Fruit fly (Drosophila melanogaster) whole organism, wandering third instar larva: Measurements from ENCODE around the gene mRpL17.
A peak's percentile ranks its signal among the peaks of the same experiment; 100 is the strongest.

Experiments used
- Abd-B ChIP-seq: fragments of >200 bp; optimal IDR thresholded peaks from 2 replicates; lab custom pipeline; 2017; ENCODE audit warnings: missing biosample characterization, missing genetic modification characterization
- CG32264 ChIP-seq: fragments of 200-800 bp; sonication (Bioruptor generic); optimal IDR thresholded peaks from 2 replicates; lab custom pipeline; 2016; ENCODE audit warnings: missing biosample characterization, missing genetic modification characterization
- CG9705 ChIP-seq: fragments of 200-800 bp; sonication (Bioruptor generic); optimal IDR thresholded peaks from 2 replicates; lab custom pipeline; 2018; ENCODE audit warnings: missing biosample characterization, mild to moderate bottlenecking, missing genetic modification characterization
- CrebA ChIP-seq: fragments of 200-800 bp; sonication (Bioruptor generic); optimal IDR thresholded peaks from 2 replicates; lab custom pipeline; 2016; ENCODE audit warnings: missing biosample characterization, mild to moderate bottlenecking, missing genetic modification characterization, borderline replicate concordance
- Dfd ChIP-seq: fragments of >200 bp; optimal IDR thresholded peaks from 2 replicates; lab custom pipeline; 2017; ENCODE audit warnings: missing biosample characterization, missing genetic modification characterization
- Dif ChIP-seq: fragments of 200-275, 200-300 bp; sonication (Bioruptor generic); optimal IDR thresholded peaks from 2 replicates; lab custom pipeline; 2018; ENCODE audit warnings: missing biosample characterization, missing genetic modification characterization; ENCODE audit not compliant: partially characterized antibody
- GATAd ChIP-seq: sonication (Bioruptor generic); optimal IDR thresholded peaks from 2 replicates; lab custom pipeline; 2016; ENCODE audit warnings: missing biosample characterization, missing genetic modification characterization
- HLH106 ChIP-seq: fragments of 200-800 bp; optimal IDR thresholded peaks from 3 replicates; lab custom pipeline; 2019; ENCODE audit warnings: missing biosample characterization, mild to moderate bottlenecking, missing genetic modification characterization, moderate library complexity
- Hnf4 ChIP-seq: fragments of 200-800 bp; sonication (Bioruptor generic); optimal IDR thresholded peaks from 2 replicates; lab custom pipeline; 2016; ENCODE audit warnings: missing biosample characterization, mild to moderate bottlenecking, missing genetic modification characterization
- Hr78 ChIP-seq: fragments of >200 bp; optimal IDR thresholded peaks from 2 replicates; lab custom pipeline; 2017; ENCODE audit warnings: missing biosample characterization, missing genetic modification characterization
- Hr83 ChIP-seq: fragments of 200-300 bp; sonication (Bioruptor generic); optimal IDR thresholded peaks from 2 replicates; lab custom pipeline; 2016; ENCODE audit warnings: missing biosample characterization, mild to moderate bottlenecking, missing genetic modification characterization, moderate library complexity; ENCODE audit not compliant: poor library complexity, severe bottlenecking
- Jra ChIP-seq: sonication (Bioruptor generic); optimal IDR thresholded peaks from 2 replicates; lab custom pipeline; 2016; ENCODE audit warnings: missing biosample characterization, missing genetic modification characterization
- Mio ChIP-seq: sonication (Bioruptor generic); optimal IDR thresholded peaks from 2 replicates; lab custom pipeline; 2016; ENCODE audit warnings: missing biosample characterization, missing genetic modification characterization
- Myc ChIP-seq: fragments of >200 bp; optimal IDR thresholded peaks from 2 replicates; lab custom pipeline; 2017
- N ChIP-seq: fragments of >200 bp; optimal IDR thresholded peaks from 2 replicates; lab custom pipeline; 2018; ENCODE audit warnings: missing biosample characterization, missing external identifiers, missing genetic modification characterization
- OdsH ChIP-seq: fragments of 200-800 bp; sonication (Bioruptor generic); optimal IDR thresholded peaks from 2 replicates; lab custom pipeline; 2016; ENCODE audit warnings: missing biosample characterization, mild to moderate bottlenecking, missing genetic modification characterization
- Rel ChIP-seq, 2 experiments: fragments of 200-800 bp; sonication (Bioruptor generic) in 1 of 2; optimal IDR thresholded peaks; 2 replicates in 1 of 2; 3 replicates in 1 of 2; lab custom pipeline; 2016 to 2019; ENCODE audit warnings: mild to moderate bottlenecking in 2 of 2, missing biosample characterization in 2 of 2, missing genetic modification characterization in 2 of 2, moderate library complexity in 1 of 2
- Sp1 ChIP-seq: fragments of 200-800 bp; sonication (Bioruptor generic); optimal IDR thresholded peaks from 3 replicates; lab custom pipeline; 2019; ENCODE audit warnings: missing biosample characterization, mild to moderate bottlenecking, missing genetic modification characterization, moderate library complexity
- Vsx2 ChIP-seq: fragments of 200-300, 225-300 bp; sonication (Bioruptor generic); optimal IDR thresholded peaks from 2 replicates; lab custom pipeline; 2018; ENCODE audit warnings: missing biosample characterization, missing genetic modification characterization; ENCODE audit not compliant: partially characterized antibody
- br ChIP-seq: fragments of 200-800 bp; sonication (Bioruptor generic); optimal IDR thresholded peaks from 2 replicates; lab custom pipeline; 2016; ENCODE audit warnings: missing biosample characterization, missing genetic modification characterization
- brk ChIP-seq: fragments of 200-800 bp; sonication (Bioruptor generic); optimal IDR thresholded peaks from 2 replicates; lab custom pipeline; 2016; ENCODE audit warnings: missing biosample characterization, mild to moderate bottlenecking, missing genetic modification characterization
- dl ChIP-seq, 2 experiments: fragments of 175-275, 200-275 bp in 1 of 2; fragments of 200-275 bp in 1 of 2; sonication (Bioruptor generic); optimal IDR thresholded peaks; lab custom pipeline; 2018; ENCODE audit warnings: mild to moderate bottlenecking in 2 of 2, missing biosample characterization in 2 of 2, missing genetic modification characterization in 2 of 2, moderate library complexity in 2 of 2; ENCODE audit not compliant: partially characterized antibody in 2 of 2, insufficient read depth in 1 of 2
- dmrt93B ChIP-seq: fragments of 200-800 bp; sonication (Bioruptor generic); optimal IDR thresholded peaks from 2 replicates; lab custom pipeline; 2018; ENCODE audit warnings: missing biosample characterization, mild to moderate bottlenecking, missing genetic modification characterization
- dsf ChIP-seq: sonication (Bioruptor generic); optimal IDR thresholded peaks from 2 replicates; lab custom pipeline; 2016; ENCODE audit warnings: missing biosample characterization, missing genetic modification characterization, borderline replicate concordance
- ey ChIP-seq: fragments of 200-800 bp; sonication (Bioruptor generic); optimal IDR thresholded peaks from 2 replicates; lab custom pipeline; 2016; ENCODE audit warnings: missing biosample characterization, missing genetic modification characterization
- foxo ChIP-seq, 2 experiments: fragments of 200-800 bp; sonication (Bioruptor generic); optimal IDR thresholded peaks; 2 replicates in 1 of 2; 3 replicates in 1 of 2; lab custom pipeline; 2016 to 2017; ENCODE audit warnings: missing biosample characterization in 2 of 2, missing genetic modification characterization in 2 of 2
- fru ChIP-seq: fragments of 200-800 bp; sonication (Bioruptor generic); optimal IDR thresholded peaks from 3 replicates; lab custom pipeline; 2016; ENCODE audit warnings: missing biosample characterization, mild to moderate bottlenecking, missing genetic modification characterization
- h ChIP-seq: fragments of 200-800 bp; sonication (Bioruptor generic); optimal IDR thresholded peaks from 3 replicates; lab custom pipeline; 2016; ENCODE audit warnings: missing biosample characterization, mild to moderate bottlenecking, missing genetic modification characterization
- jim ChIP-seq: fragments of 175-275, 200-325 bp; sonication (Bioruptor generic); optimal IDR thresholded peaks from 2 replicates; lab custom pipeline; 2016; ENCODE audit warnings: missing biosample characterization, mild to moderate bottlenecking, missing genetic modification characterization
- lola ChIP-seq: fragments of >200 bp; optimal IDR thresholded peaks from 2 replicates; lab custom pipeline; 2017; ENCODE audit warnings: missing biosample characterization, missing genetic modification characterization
- pan ChIP-seq: fragments of >200 bp; optimal IDR thresholded peaks from 2 replicates; lab custom pipeline; 2017
- psq ChIP-seq: fragments of 200-800 bp; sonication (Bioruptor generic); optimal IDR thresholded peaks from 3 replicates; lab custom pipeline; 2017; ENCODE audit warnings: missing biosample characterization, mild to moderate bottlenecking, missing genetic modification characterization, moderate library complexity
- rgr ChIP-seq: fragments of 200-800 bp; sonication (Bioruptor generic); optimal IDR thresholded peaks from 3 replicates; lab custom pipeline; 2016; ENCODE audit warnings: missing biosample characterization, mild to moderate bottlenecking, missing genetic modification characterization
- sage ChIP-seq: fragments of 200-800 bp; sonication (Bioruptor generic); optimal IDR thresholded peaks from 2 replicates; lab custom pipeline; 2016; ENCODE audit warnings: missing biosample characterization, mild to moderate bottlenecking, missing genetic modification characterization
- sv ChIP-seq: fragments of 200-800 bp; sonication (Bioruptor generic); optimal IDR thresholded peaks from 3 replicates; lab custom pipeline; 2016; ENCODE audit warnings: missing biosample characterization, missing genetic modification characterization
- tai ChIP-seq: sonication (Bioruptor generic); optimal IDR thresholded peaks from 2 replicates; lab custom pipeline; 2016; ENCODE audit warnings: missing biosample characterization, missing genetic modification characterization
- usp ChIP-seq: fragments of >200 bp; optimal IDR thresholded peaks from 2 replicates; lab custom pipeline; 2017; ENCODE audit warnings: missing biosample characterization, missing genetic modification characterization
- woc ChIP-seq: sonication (Bioruptor generic); optimal IDR thresholded peaks from 2 replicates; lab custom pipeline; 2016; ENCODE audit warnings: missing biosample characterization, mild to moderate bottlenecking, missing genetic modification characterization

The mRpL17 gene

DNA sequence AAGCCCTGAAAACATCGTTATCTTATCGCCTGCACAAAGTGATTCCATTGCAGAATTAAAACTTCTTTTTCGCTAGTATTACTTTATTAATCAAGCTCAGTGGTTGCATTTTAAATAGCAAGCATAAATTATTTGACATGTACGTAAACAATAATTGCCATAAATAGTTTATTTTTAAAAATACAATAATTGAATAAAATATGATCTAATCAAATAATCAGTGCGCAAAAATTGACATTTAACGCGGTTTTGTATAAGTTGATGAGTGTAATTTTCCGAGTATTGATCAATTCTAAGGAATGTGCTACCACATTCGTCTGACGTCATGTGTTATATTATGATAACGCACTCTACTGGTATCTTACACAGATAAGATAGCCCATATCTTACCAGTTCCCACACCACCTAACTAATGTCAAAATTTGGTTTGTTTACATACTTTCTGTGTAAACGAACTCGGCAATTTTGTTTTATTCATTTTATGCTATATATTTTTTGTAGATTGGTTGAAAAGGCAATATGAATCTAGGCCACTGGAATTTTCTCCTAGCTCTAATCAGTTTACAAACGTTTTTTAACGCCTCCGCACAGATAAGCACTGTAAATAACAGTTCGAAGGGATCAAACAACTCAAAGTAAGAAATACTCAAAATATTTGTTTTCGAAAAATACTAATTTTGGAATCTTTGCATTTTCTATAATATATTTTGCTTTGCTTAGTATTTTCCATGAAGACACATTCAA lies 16.9 kb upstream of the mRpL17 start, which contains the start of gene mthl14:
TSS of gene mthl14 (plus strand) at position 10 of the 744 bp plus-strand sequence.
- TF ChIP-seq dl (GFP tag; optimal IDR thresholded peaks at IDR 0.05; lab: Kevin White, UChicago; ENCODE audit: insufficient read depth in 1 of 2, partially characterized antibody in 2 of 2) (no peak), OdsH (no peak), Rel (GFP tag; optimal IDR thresholded peaks at IDR 0.05; lab: Kevin White, UChicago) (no peak), Rel (tag; optimal IDR thresholded peaks at IDR 0.05; lab: Kevin White, UChicago) (no peak), psq (no peak), Jra (GFP tag; lab: Kevin White, UChicago) (no peak), CG32264 (GFP tag; lab: Kevin White, UChicago) (no peak), sage (GFP tag; lab: Kevin White, UChicago) (no peak), h (GFP tag; lab: Kevin White, UChicago) (no peak), N (GFP tag; lab: Kevin White, UChicago) (no peak), brk (no peak), foxo (GFP tag; optimal IDR thresholded peaks at IDR 0.05; lab: Kevin White, UChicago) (no peak), Abd-B (GFP tag; lab: Kevin White, UChicago) (no peak), jim (GFP tag; lab: Kevin White, UChicago) (no peak)

DNA sequence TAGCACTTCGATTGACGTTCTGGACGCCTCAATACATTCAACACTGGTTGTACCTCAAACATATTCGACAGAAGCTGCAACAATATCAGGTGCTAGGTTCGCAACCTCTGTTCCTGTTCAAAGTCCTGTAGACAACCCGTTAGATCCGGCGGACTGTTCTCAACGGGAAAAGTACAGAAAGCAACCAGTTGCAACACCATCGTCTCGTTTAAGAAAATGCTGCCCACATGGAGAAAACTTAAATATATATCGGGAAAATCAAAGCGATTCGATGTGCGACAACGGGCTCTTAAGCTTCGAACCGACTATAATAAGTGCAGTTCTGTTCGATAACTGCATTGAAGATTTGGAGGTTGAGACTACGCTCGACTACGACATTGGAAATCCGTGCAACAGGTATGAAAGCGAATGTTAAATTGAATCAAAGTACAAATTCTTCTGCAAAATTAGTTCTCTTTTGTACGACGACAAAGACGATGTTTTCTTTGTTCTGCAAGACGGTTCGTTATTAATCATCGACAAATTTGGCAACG lies 16.3 kb upstream of the mRpL17 start:
- TF ChIP-seq usp (GFP tag; lab: Kevin White, UChicago), result no peak
- no peak for TF ChIP-seq psq
- TF ChIP-seq foxo (GFP tag; optimal IDR thresholded peaks at IDR 0.05; lab: Kevin White, UChicago), result no peak
- no peak for TF ChIP-seq dl (GFP tag; optimal IDR thresholded peaks at IDR 0.05; lab: Kevin White, UChicago; ENCODE audit: insufficient read depth in 1 of 2, partially characterized antibody in 2 of 2)
- no peak for TF ChIP-seq fru (GFP tag; lab: Kevin White, UChicago)
- no peak for TF ChIP-seq CrebA (GFP tag; lab: Kevin White, UChicago)
- no peak for TF ChIP-seq OdsH

- TF ChIP-seq sage (GFP tag; lab: Kevin White, UChicago) (no peak), dsf (GFP tag; lab: Kevin White, UChicago) (peak; percentile 65), Hr78 (GFP tag; lab: Kevin White, UChicago) (no peak), Sp1 (GFP tag; lab: Kevin White, UChicago) (no peak), Abd-B (GFP tag; lab: Kevin White, UChicago) (no peak), Vsx2 (no peak), pan (lab: Kevin White, UChicago) (no peak), fru (GFP tag; lab: Kevin White, UChicago) (no peak), Rel (GFP tag; optimal IDR thresholded peaks at IDR 0.05; lab: Kevin White, UChicago) (no peak), Rel (tag; optimal IDR thresholded peaks at IDR 0.05; lab: Kevin White, UChicago) (no peak), brk (peak; percentile 87), tai (peak; percentile 95), usp (GFP tag; lab: Kevin White, UChicago) (no peak), psq (peak; percentile 71), h (GFP tag; lab: Kevin White, UChicago) (no peak), ey (GFP tag; lab: Kevin White, UChicago) (peak; percentile 84), sv (GFP tag; lab: Kevin White, UChicago) (peak; percentile 74), HLH106 (tag; lab: Kevin White, UChicago) (no peak), jim (GFP tag; lab: Kevin White, UChicago) (peak; percentile 71), Myc (lab: Kevin White, UChicago) (no peak), lola (GFP tag; lab: Kevin White, UChicago) (no peak), Dif (GFP tag; lab: Kevin White, UChicago) (no peak), Mio (GFP tag; lab: Kevin White, UChicago) (no peak), Hnf4 (peak; percentile 90), Jra (GFP tag; lab: Kevin White, UChicago) (peak; percentile 85), foxo (GFP tag; optimal IDR thresholded peaks at IDR 0.05; lab: Kevin White, UChicago) (peak in 1 of 2 experiments; percentile 88), CG32264 (GFP tag; lab: Kevin White, UChicago) (peak; percentile 32), GATAd (GFP tag; lab: Kevin White, UChicago) (no peak), OdsH (peak; percentile 58), Hr83 (peak; percentile 97), woc (GFP tag; lab: Kevin White, UChicago) (no peak), CG9705 (GFP tag; lab: Kevin White, UChicago) (peak; percentile 11), Dfd (GFP tag; lab: Kevin White, UChicago) (no peak), dl (GFP tag; optimal IDR thresholded peaks at IDR 0.05; lab: Kevin White, UChicago; ENCODE audit: insufficient read depth in 1 of 2, partially characterized antibody in 2 of 2) (no peak), N (GFP tag; lab: Kevin White, UChicago) (no peak), dmrt93B (GFP tag; lab: Kevin White, UChicago) (no peak), rgr (GFP tag; lab: Kevin White, UChicago) (peak; percentile 81), CrebA (GFP tag; lab: Kevin White, UChicago) (no peak), br (peak; percentile 79)
These were observed 6.7 kb upstream of the mRpL17 start, which contains the start of the genes DIP2 and wac for dm6 chr3L:257618-258475. TSS of gene DIP2 (minus strand) at chr3L:257954. TSS of gene wac (plus strand) at chr3L:258176.
